Fruit fly (Drosophila melanogaster) whole organism, embryonic: Measurements from ENCODE around the gene CG12814.

Experiments
- BEAF-32 ChIP-seq: fragments of 200-800 bp; sonication (Bioruptor generic); optimal IDR thresholded peaks from 3 replicates; lab custom pipeline; 2017; ENCODE audit warnings: missing biosample characterization, missing genetic modification characterization, mild to moderate bottlenecking, moderate library complexity, missing genetic modification reagents
- CG10543 ChIP-seq: fragments of 200-800 bp; sonication (Bioruptor generic); optimal IDR thresholded peaks from 3 replicates; lab custom pipeline; 2017; ENCODE audit warnings: missing biosample characterization, mild to moderate bottlenecking, missing genetic modification characterization, moderate library complexity
- CG10959 ChIP-seq: fragments of 200-800 bp; sonication (Bioruptor generic); IDR thresholded peaks from 2 replicates; pipeline ENCODE4 v1.3.6; 2022; ENCODE audit warnings: missing biosample characterization, missing genetic modification characterization
- CG11093 ChIP-seq: fragments of 200-800 bp; sonication (Bioruptor generic); IDR thresholded peaks from 3 replicates; pipeline ENCODE4 v1.3.6; 2022; ENCODE audit warnings: missing biosample characterization, missing genetic modification characterization
- CG13296 ChIP-seq: fragments of 200-800 bp; sonication (Bioruptor generic); optimal IDR thresholded peaks from 3 replicates; lab custom pipeline; 2018; ENCODE audit warnings: missing biosample characterization, mild to moderate bottlenecking, missing genetic modification characterization
- CG14014 ChIP-seq: fragments of 200-800 bp; sonication (Bioruptor generic); IDR thresholded peaks from 2 replicates; pipeline ENCODE4 v1.3.6; 2022; ENCODE audit warnings: missing biosample characterization, missing genetic modification characterization
- CG15696 ChIP-seq: fragments of 200-800 bp; sonication (Bioruptor generic); optimal IDR thresholded peaks from 2 replicates; lab custom pipeline; 2019; ENCODE audit warnings: missing biosample characterization, mild to moderate bottlenecking, missing genetic modification characterization, moderate library complexity
- CG17328 ChIP-seq: fragments of 200-800 bp; sonication (Bioruptor generic); IDR thresholded peaks from 2 replicates; pipeline ENCODE4 v1.3.6; 2022; ENCODE audit warnings: missing biosample characterization, missing genetic modification characterization
- CG18011 ChIP-seq: fragments of 200-800 bp; sonication (Bioruptor generic); optimal IDR thresholded peaks from 2 replicates; lab custom pipeline; 2017; ENCODE audit warnings: missing biosample characterization, missing genetic modification characterization, mild to moderate bottlenecking, moderate library complexity, missing genotype
- CG2120 ChIP-seq: fragments of 200-800 bp; sonication (Bioruptor generic); optimal IDR thresholded peaks from 3 replicates; lab custom pipeline; 2016; ENCODE audit warnings: missing biosample characterization, missing genetic modification characterization
- CG30020 ChIP-seq: fragments of 200-800 bp; optimal IDR thresholded peaks from 2 replicates; lab custom pipeline; 2019; ENCODE audit warnings: missing biosample characterization, mild to moderate bottlenecking, missing genetic modification characterization, moderate library complexity
- CG31441 ChIP-seq: fragments of 200-800 bp; sonication (Bioruptor generic); IDR thresholded peaks from 2 replicates; pipeline ENCODE4 v1.3.6; 2022; ENCODE audit warnings: missing biosample characterization, missing genetic modification characterization
- CG4360 ChIP-seq: fragments of 200-800 bp; sonication (Bioruptor generic); IDR thresholded peaks from 2 replicates; pipeline ENCODE4 v1.3.6; 2022; ENCODE audit warnings: missing biosample characterization, missing genetic modification characterization
- CG4730 ChIP-seq: fragments of 200-800 bp; sonication (Bioruptor generic); IDR thresholded peaks from 2 replicates; pipeline ENCODE4 v1.3.6; 2022; ENCODE audit warnings: missing biosample characterization, missing genetic modification characterization
- CG5953 ChIP-seq: fragments of 200-800 bp; sonication (Bioruptor generic); IDR thresholded peaks from 2 replicates; pipeline ENCODE4 v1.3.6; 2022; ENCODE audit warnings: missing biosample characterization, missing genetic modification characterization
- CG6854 ChIP-seq: fragments of 200-800 bp; sonication (Bioruptor generic); optimal IDR thresholded peaks from 3 replicates; lab custom pipeline; 2017; ENCODE audit warnings: missing biosample characterization, mild to moderate bottlenecking, missing genetic modification characterization
- CG7271 ChIP-seq: fragments of 200-800 bp; sonication (Bioruptor generic); optimal IDR thresholded peaks from 2 replicates; lab custom pipeline; 2018; ENCODE audit warnings: missing biosample characterization, mild to moderate bottlenecking, missing genetic modification characterization, moderate library complexity
- CG7786 ChIP-seq: fragments of 200-800 bp; sonication (Bioruptor generic); optimal IDR thresholded peaks from 2 replicates; lab custom pipeline; 2016; ENCODE audit warnings: missing biosample characterization, missing genetic modification characterization
- CHES-1-like ChIP-seq: fragments of 200-800 bp; sonication (Bioruptor generic); optimal IDR thresholded peaks from 2 replicates; lab custom pipeline; 2016; ENCODE audit warnings: missing biosample characterization, missing genetic modification characterization
- Dek ChIP-seq: fragments of 200-800 bp; sonication (Bioruptor generic); optimal IDR thresholded peaks from 3 replicates; lab custom pipeline; 2019; ENCODE audit warnings: missing biosample characterization, mild to moderate bottlenecking, missing genetic modification characterization, moderate library complexity
- Dll ChIP-seq: fragments of 200-800 bp; sonication (Bioruptor generic); IDR thresholded peaks from 4 replicates; pipeline ENCODE4 v1.3.6; 2022; ENCODE audit warnings: missing biosample characterization, missing genetic modification characterization; ENCODE audit not compliant: partially characterized antibody
- ERR ChIP-seq: fragments of 200-800 bp; sonication (Bioruptor generic); optimal IDR thresholded peaks from 2 replicates; lab custom pipeline; 2016; ENCODE audit warnings: missing biosample characterization, missing genetic modification characterization
- Hmr ChIP-seq: fragments of 200-800 bp; sonication (Bioruptor generic); optimal IDR thresholded peaks from 3 replicates; lab custom pipeline; 2017; ENCODE audit warnings: mild to moderate bottlenecking, missing biosample characterization, missing genetic modification reagents, missing genetic modification characterization
- Hr3 ChIP-seq: fragments of 200-800 bp; sonication (Bioruptor generic); optimal IDR thresholded peaks from 3 replicates; lab custom pipeline; 2016; ENCODE audit warnings: missing biosample characterization, missing genetic modification characterization
- Kr ChIP-seq: fragments of 200-800 bp; sonication (Bioruptor generic); optimal IDR thresholded peaks from 2 replicates; lab custom pipeline; 2017; ENCODE audit warnings: missing biosample characterization, mild to moderate bottlenecking, missing genetic modification characterization
- Max ChIP-seq: fragments of 200-800 bp; sonication (Bioruptor generic); optimal IDR thresholded peaks from 2 replicates; lab custom pipeline; 2016; ENCODE audit warnings: missing biosample characterization, mild to moderate bottlenecking, missing genetic modification characterization
- Myb ChIP-seq: fragments of 200-800 bp; sonication (Bioruptor generic); optimal IDR thresholded peaks from 2 replicates; lab custom pipeline; 2016; ENCODE audit warnings: missing biosample characterization, missing genetic modification characterization
- Nf-YB ChIP-seq: fragments of 200-800 bp; sonication (Bioruptor generic); optimal IDR thresholded peaks from 3 replicates; lab custom pipeline; 2019; ENCODE audit warnings: missing biosample characterization, mild to moderate bottlenecking, missing genetic modification characterization, moderate library complexity
- Ravus ChIP-seq: fragments of 200-800 bp; sonication (Bioruptor generic); IDR thresholded peaks from 2 replicates; pipeline ENCODE4 v1.3.6; 2022; ENCODE audit warnings: missing biosample characterization, missing genetic modification characterization
- Stat92E ChIP-seq, 3 experiments: fragments of >200 bp in 2 of 3; fragments of 200-800 bp in 1 of 3; sonication (Bioruptor generic) in 1 of 3; optimal IDR thresholded peaks; 2 replicates each; lab custom pipeline; 2017 to 2019; ENCODE audit warnings: missing biosample characterization in 3 of 3, missing genetic modification characterization in 3 of 3, mild to moderate bottlenecking in 1 of 3, moderate library complexity in 1 of 3
- Usf ChIP-seq: fragments of 200-800 bp; sonication (Bioruptor generic); optimal IDR thresholded peaks from 2 replicates; lab custom pipeline; 2017; ENCODE audit warnings: missing genotype, missing biosample characterization, missing genetic modification characterization
- ase ChIP-seq: fragments of 200-800 bp; sonication (Bioruptor generic); IDR thresholded peaks from 3 replicates; pipeline ENCODE4 v1.3.6; 2022; ENCODE audit warnings: missing biosample characterization, missing genetic modification characterization
- bbx ChIP-seq: fragments of 200-800 bp; sonication (Bioruptor generic); IDR thresholded peaks from 2 replicates; pipeline ENCODE4 v1.3.6; 2022; ENCODE audit warnings: missing biosample characterization, missing genetic modification characterization; ENCODE audit not compliant: partially characterized antibody
- chinmo ChIP-seq: fragments of 200-800 bp; sonication (Bioruptor generic); IDR thresholded peaks from 4 replicates; pipeline ENCODE4 v1.3.6; 2022; ENCODE audit warnings: missing biosample characterization, missing genetic modification characterization; ENCODE audit not compliant: partially characterized antibody
- dati ChIP-seq: fragments of 200-800 bp; sonication (Bioruptor generic); IDR thresholded peaks from 2 replicates; pipeline ENCODE4 v1.3.6; 2022; ENCODE audit warnings: missing biosample characterization, missing genetic modification characterization
- dpn ChIP-seq, 2 experiments: fragments of 200-800 bp; sonication (Bioruptor generic); optimal IDR thresholded peaks; 3 replicates each; lab custom pipeline; 2016; ENCODE audit warnings: missing biosample characterization in 2 of 2, missing genetic modification characterization in 2 of 2
- emc ChIP-seq: fragments of 200-800 bp; sonication (Bioruptor generic); optimal IDR thresholded peaks from 2 replicates; lab custom pipeline; 2016; ENCODE audit warnings: missing biosample characterization, missing genetic modification characterization
- ems ChIP-seq: fragments of 200-800 bp; sonication (Bioruptor generic); optimal IDR thresholded peaks from 3 replicates; lab custom pipeline; 2016; ENCODE audit warnings: missing biosample characterization, missing genetic modification characterization
- exex ChIP-seq: fragments of 200-800 bp; sonication (Bioruptor generic); optimal IDR thresholded peaks from 4 replicates; lab custom pipeline; 2018; ENCODE audit warnings: missing biosample characterization, mild to moderate bottlenecking, missing genetic modification characterization, moderate library complexity
- fru ChIP-seq: fragments of >200 bp; optimal IDR thresholded peaks from 2 replicates; lab custom pipeline; 2017
- gce ChIP-seq: fragments of 200-800 bp; sonication (Bioruptor generic); IDR thresholded peaks from 3 replicates; pipeline ENCODE4 v1.3.6; 2022; ENCODE audit warnings: missing biosample characterization, missing genetic modification characterization
- gem ChIP-seq: fragments of 200-800 bp; sonication (Bioruptor generic); optimal IDR thresholded peaks from 2 replicates; lab custom pipeline; 2019; ENCODE audit warnings: missing biosample characterization, mild to moderate bottlenecking, missing genetic modification characterization, moderate library complexity
- her ChIP-seq: fragments of 200-800 bp; sonication (Bioruptor generic); optimal IDR thresholded peaks from 2 replicates; lab custom pipeline; 2016; ENCODE audit warnings: missing biosample characterization, missing genetic modification characterization
- lbe ChIP-seq: fragments of 200-800 bp; sonication (Bioruptor generic); optimal IDR thresholded peaks from 2 replicates; lab custom pipeline; 2016; ENCODE audit warnings: missing biosample characterization, mild to moderate bottlenecking, missing genetic modification characterization
- mirr ChIP-seq: fragments of 200-800 bp; sonication (Bioruptor generic); optimal IDR thresholded peaks from 3 replicates; lab custom pipeline; 2018; ENCODE audit warnings: missing biosample characterization, mild to moderate bottlenecking, missing genetic modification characterization
- oc ChIP-seq: fragments of 200-800 bp; sonication (Bioruptor generic); optimal IDR thresholded peaks from 2 replicates; lab custom pipeline; 2018; ENCODE audit warnings: missing biosample characterization, mild to moderate bottlenecking, missing genetic modification characterization, moderate library complexity
- psq ChIP-seq: fragments of 200-800 bp; sonication (Bioruptor generic); optimal IDR thresholded peaks from 2 replicates; lab custom pipeline; 2017; ENCODE audit warnings: missing biosample characterization, missing genetic modification characterization
- sisA ChIP-seq: fragments of 200-800 bp; sonication (Bioruptor generic); IDR thresholded peaks from 2 replicates; pipeline ENCODE4 v1.3.6; 2022; ENCODE audit warnings: missing biosample characterization, missing genetic modification characterization
- slbo ChIP-seq: fragments of 200-800 bp; sonication (Bioruptor generic); IDR thresholded peaks from 2 replicates; pipeline ENCODE4 v1.3.6; 2022; ENCODE audit warnings: missing biosample characterization, missing genetic modification characterization
- sug ChIP-seq: fragments of 200-800 bp; optimal IDR thresholded peaks from 2 replicates; lab custom pipeline; 2019; ENCODE audit warnings: missing biosample characterization, mild to moderate bottlenecking, missing genetic modification characterization, moderate library complexity
- unc-4 ChIP-seq: fragments of 200-800 bp; sonication (Bioruptor generic); IDR thresholded peaks from 2 replicates; pipeline ENCODE4 v1.3.6; 2022; ENCODE audit warnings: missing biosample characterization, missing genetic modification characterization; ENCODE audit not compliant: partially characterized antibody

Gene CG12814

DNA sequence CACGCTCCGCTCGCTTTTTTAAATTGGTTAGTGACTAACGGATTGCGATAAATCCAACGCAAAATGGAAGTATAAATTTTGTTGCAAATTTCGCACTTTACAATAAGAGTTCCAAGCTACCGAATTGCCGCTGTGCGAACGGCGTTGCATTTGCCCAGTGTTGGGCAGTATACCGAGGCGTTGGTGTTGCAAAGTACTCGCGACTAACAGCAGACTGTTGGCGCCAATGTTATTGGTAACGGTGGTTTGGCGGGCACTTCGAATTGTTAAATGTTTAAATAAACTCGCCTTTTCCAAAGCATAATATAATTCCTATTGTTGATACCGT, 55.1 kb downstream of the CG12814 start (continued):
- peak in 1 of 3 experiments; percentile 18 for TF ChIP-seq Stat92E (GFP tag; optimal IDR thresholded peaks at IDR 0.05; lab: Kevin White, UChicago)
- no peak for TF ChIP-seq gce (GFP tag; lab: Robert Waterston, UW)
- peak; percentile 16 for TF ChIP-seq psq (GFP tag; lab: Kevin White, UChicago)
- TF ChIP-seq Nf-YB (GFP tag; lab: Kevin White, UChicago), result no peak
- TF ChIP-seq CG14014 (GFP tag; lab: Robert Waterston, UW), result peak; percentile 24; the same call in 1 of the 2 replicates
- TF ChIP-seq CG2120 (GFP tag; lab: Kevin White, UChicago), result peak; percentile 81
- TF ChIP-seq CG7786 (GFP tag; lab: Kevin White, UChicago), result peak; percentile 48
- TF ChIP-seq CG13296 (GFP tag; lab: Kevin White, UChicago), result peak; percentile 7
- TF ChIP-seq Myb (GFP tag; lab: Kevin White, UChicago), result peak; percentile 68
- TF ChIP-seq dati (GFP tag; lab: Robert Waterston, UW), result no peak
- TF ChIP-seq Dek, result no peak
- no peak for TF ChIP-seq Hr3 (GFP tag; lab: Kevin White, UChicago)
- peak; percentile 48 for TF ChIP-seq her
- peak; percentile 51; the same call in 1 of the 2 replicates for TF ChIP-seq slbo
- TF ChIP-seq CHES-1-like (GFP tag; lab: Kevin White, UChicago), result peak; percentile 65
- TF ChIP-seq fru (lab: Kevin White, UChicago), result no peak
- TF ChIP-seq Max, result no peak
- peak; percentile 23 for TF ChIP-seq ems (GFP tag; lab: Kevin White, UChicago)
- TF ChIP-seq Kr (GFP tag; lab: Kevin White, UChicago), result no peak
- TF ChIP-seq CG15696 (tag; lab: Kevin White, UChicago), result no peak
- TF ChIP-seq sisA (GFP tag; lab: Robert Waterston, UW), result no peak
- TF ChIP-seq CG17328 (GFP tag; lab: Robert Waterston, UW), result peak; percentile 40; the same call in 1 of the 2 replicates
- peak; percentile 0 for TF ChIP-seq CG18011 (GFP tag; lab: Kevin White, UChicago)
- TF ChIP-seq CG30020 (tag; lab: Kevin White, UChicago), result no peak
- no peak for TF ChIP-seq gem
- no peak for TF ChIP-seq Usf (GFP tag; lab: Kevin White, UChicago)
- no peak for TF ChIP-seq Ravus (GFP tag; lab: Robert Waterston, UW)
- no peak for TF ChIP-seq CG5953 (GFP tag; lab: Robert Waterston, UW)
- peak; percentile 54 for TF ChIP-seq ERR (GFP tag; lab: Kevin White, UChicago)
- no peak for TF ChIP-seq emc (GFP tag; lab: Kevin White, UChicago)
- no peak for TF ChIP-seq mirr (GFP tag; lab: Kevin White, UChicago)
- TF ChIP-seq CG6854 (GFP tag; lab: Kevin White, UChicago), result no peak
- peak; percentile 47 for TF ChIP-seq sug (tag; lab: Kevin White, UChicago)
- TF ChIP-seq exex, result peak; percentile 26
- 0 out of 4 replicates have a peak, but pooled peaks have one; percentile 58 for TF ChIP-seq chinmo (GFP tag; lab: Robert Waterston, UW)
- peak; percentile 50 to 61 for TF ChIP-seq dpn (GFP tag; optimal IDR thresholded peaks at IDR 0.05; lab: Kevin White, UChicago)
- TF ChIP-seq CG4360, result 0 out of 2 replicates have a peak, but pooled peaks have one; percentile 18
- TF ChIP-seq Hmr (GFP tag; lab: Kevin White, UChicago), result peak; percentile 59
- TF ChIP-seq ase, result no peak
- TF ChIP-seq CG10543 (GFP tag; lab: Kevin White, UChicago), result peak; percentile 15
- TF ChIP-seq CG4730 (GFP tag; lab: Robert Waterston, UW), result no peak
- no peak for TF ChIP-seq Dll (GFP tag; lab: Robert Waterston, UW)
- TF ChIP-seq bbx, result peak; percentile 51; the same call in 1 of the 2 replicates
- no peak for TF ChIP-seq CG7271
- no peak for TF ChIP-seq CG31441 (GFP tag; lab: Robert Waterston, UW)
- 0 out of 2 replicates have a peak, but pooled peaks have one; percentile 18 for TF ChIP-seq unc-4
- peak; percentile 28; the same call in 1 of the 2 replicates for TF ChIP-seq CG10959 (GFP tag; lab: Robert Waterston, UW)
- no peak for TF ChIP-seq oc (tag; lab: Kevin White, UChicago)
- peak; percentile 76 for TF ChIP-seq lbe (GFP tag; lab: Kevin White, UChicago)
- TF ChIP-seq CG11093 (GFP tag; lab: Robert Waterston, UW), result no peak
- peak; percentile 33 for TF ChIP-seq BEAF-32 (GFP tag; lab: Kevin White, UChicago)
